Worm (Caenorhabditis elegans): ENCODE data around the gene R11H6.5.

The R11H6.5 gene

DNA sequence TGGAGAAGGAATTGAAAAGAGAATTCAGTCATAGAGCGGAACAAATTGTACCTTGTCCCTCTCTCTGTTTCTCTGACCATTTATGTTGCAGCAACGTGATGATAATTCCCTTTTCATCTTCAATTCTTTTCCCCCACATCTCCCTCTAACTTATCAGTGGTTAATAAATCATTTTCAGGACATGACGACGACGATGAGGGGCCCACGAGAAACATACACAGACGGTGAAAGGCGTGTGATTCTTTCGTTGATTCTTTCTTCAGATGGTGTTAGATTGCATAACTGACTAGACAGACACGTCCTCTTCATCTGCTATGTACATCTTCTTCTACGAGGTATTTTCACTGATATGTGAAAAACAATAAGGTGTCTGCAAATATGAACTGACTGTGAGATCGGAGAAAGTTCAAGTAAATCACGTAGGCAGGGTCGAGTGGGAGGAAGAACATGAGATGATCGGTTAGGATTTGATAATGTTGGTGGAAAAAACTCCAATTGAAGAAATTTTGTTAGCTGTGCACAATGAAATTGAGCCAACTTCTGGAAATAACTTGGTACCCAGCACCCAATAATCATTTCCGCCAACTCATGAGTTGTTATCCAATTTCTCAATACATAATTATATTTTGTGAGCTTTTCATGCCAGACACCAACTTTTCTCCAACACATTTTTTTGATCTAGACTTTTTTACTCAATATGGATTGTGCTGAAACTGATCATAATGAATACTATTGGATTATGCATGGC is 48.8 kb upstream of the R11H6.5 start, which contains the start of gene srh-17 (continued):
- no peak for TF ChIP-seq dmd-9 (GFP tag; IDR thresholded peaks at IDR 0.05)
- no peak for TF ChIP-seq F44E2.7 (GFP tag; IDR thresholded peaks at IDR 0.05)
- TF ChIP-seq mes-2 (tag; optimal IDR thresholded peaks at IDR 0.05; ENCODE audit: poor library complexity, severe bottlenecking), result no peak
- peak; percentile 53 to 76 for TF ChIP-seq hif-1 (tag; optimal IDR thresholded peaks at IDR 0.05)
- TF ChIP-seq tag-97 (GFP tag; IDR thresholded peaks at IDR 0.05), result no peak
- no peak for TF ChIP-seq aly-2 (tag; optimal IDR thresholded peaks at IDR 0.05)
- TF ChIP-seq spr-3 (GFP tag; optimal IDR thresholded peaks at IDR 0.05), result no peak
- no peak for TF ChIP-seq gei-8 (GFP tag; optimal IDR thresholded peaks at IDR 0.05)
- no peak for TF ChIP-seq Y48G9A.11 (GFP tag; IDR thresholded peaks at IDR 0.05)
- TF ChIP-seq lim-7 (GFP tag; IDR thresholded peaks at IDR 0.05), result no peak
- no peak for TF ChIP-seq F26F4.8 (GFP tag; conservative IDR thresholded peaks at IDR 0.05)
- TF ChIP-seq rbr-2 (tag; optimal IDR thresholded peaks at IDR 0.05), result no peak
- TF ChIP-seq tra-1 (GFP tag; IDR thresholded peaks at IDR 0.05), result no peak
- no peak for TF ChIP-seq daf-16 (GFP tag; optimal IDR thresholded peaks at IDR 0.05)
- no peak for TF ChIP-seq daf-16 (tag; optimal IDR thresholded peaks at IDR 0.05)
- TF ChIP-seq dmd-8 (GFP tag; IDR thresholded peaks at IDR 0.05), result no peak
- no peak for TF ChIP-seq F37D6.2 (tag; optimal IDR thresholded peaks at IDR 0.05)
- no peak for TF ChIP-seq madf-9 (GFP tag; conservative IDR thresholded peaks at IDR 0.05)
- peak; percentile 20 for TF ChIP-seq nhr-25 (tag; optimal IDR thresholded peaks at IDR 0.05; ENCODE audit: borderline replicate concordance, insufficient read depth)
- TF ChIP-seq dmd-6 (GFP tag; IDR thresholded peaks at IDR 0.05), result peak; percentile 49

- TF ChIP-seq unc-62 (GFP tag; optimal IDR thresholded peaks at IDR 0.05 in 1 of 2), result peak in 1 of 2 experiments; percentile 90
- TF ChIP-seq unc-62 (tag; optimal IDR thresholded peaks at IDR 0.05), result no peak
- TF ChIP-seq Y105C5A.15 (GFP tag; IDR thresholded peaks at IDR 0.05), result no peak
Observed at ce11 chrV:14659595-14659994, 47.6 kb upstream of the R11H6.5 start.

- TF ChIP-seq attf-4 (tag; optimal IDR thresholded peaks at IDR 0.05), result no peak
- TF ChIP-seq nhr-41 (GFP tag; IDR thresholded peaks at IDR 0.05), result no peak
- TF ChIP-seq daf-8 (GFP tag; IDR thresholded peaks at IDR 0.05), result no peak
- no peak for TF ChIP-seq F26F4.8 (GFP tag; conservative IDR thresholded peaks at IDR 0.05)
- peak in 1 of 2 experiments; percentile 4 for TF ChIP-seq mdl-1 (tag; optimal IDR thresholded peaks at IDR 0.05)
- TF ChIP-seq F44E2.7 (GFP tag; IDR thresholded peaks at IDR 0.05), result no peak
- peak; percentile 19 for TF ChIP-seq nhr-28 (tag; optimal IDR thresholded peaks at IDR 0.05)
- TF ChIP-seq lin-38 (GFP tag; IDR thresholded peaks at IDR 0.05), result no peak
- TF ChIP-seq tra-1 (GFP tag; IDR thresholded peaks at IDR 0.05), result no peak
- TF ChIP-seq ctbp-1 (GFP tag; IDR thresholded peaks at IDR 0.05), result no peak
- TF ChIP-seq unc-130 (GFP tag; optimal IDR thresholded peaks at IDR 0.05), result no peak
- no peak for TF ChIP-seq nhr-42 (GFP tag; IDR thresholded peaks at IDR 0.05)
- no peak for TF ChIP-seq sdz-12 (GFP tag; optimal IDR thresholded peaks at IDR 0.05)
- no peak for TF ChIP-seq aly-2 (tag; optimal IDR thresholded peaks at IDR 0.05)
- TF ChIP-seq nhr-10 (tag; optimal IDR thresholded peaks at IDR 0.05), result no peak
- TF ChIP-seq unc-39 (tag; optimal IDR thresholded peaks at IDR 0.05), result no peak
- TF ChIP-seq arid-1 (GFP tag; conservative IDR thresholded peaks at IDR 0.05), result no peak
- no peak for TF ChIP-seq ama-1 (optimal IDR thresholded peaks at IDR 0.05)
- TF ChIP-seq lir-3 (tag; optimal IDR thresholded peaks at IDR 0.05), result no peak
- TF ChIP-seq mxl-3 (GFP tag; optimal IDR thresholded peaks at IDR 0.05), result peak; percentile 36
- no peak for TF ChIP-seq D1046.2 (GFP tag; IDR thresholded peaks at IDR 0.05)
- TF ChIP-seq dmd-9 (GFP tag; IDR thresholded peaks at IDR 0.05), result no peak
- no peak for TF ChIP-seq zfp-2 (tag; optimal IDR thresholded peaks at IDR 0.05)
- no peak for TF ChIP-seq snpc-4 (tag; optimal IDR thresholded peaks at IDR 0.05)
- no peak for TF ChIP-seq F10B5.3 (tag; optimal IDR thresholded peaks at IDR 0.05)
- TF ChIP-seq lin-29 (GFP tag; IDR thresholded peaks at IDR 0.05), result no peak
- no peak for TF ChIP-seq ces-1 (GFP tag; optimal IDR thresholded peaks at IDR 0.05)
- TF ChIP-seq F49E8.2 (tag; optimal IDR thresholded peaks at IDR 0.05; ENCODE audit: borderline replicate concordance), result no peak
- TF ChIP-seq hlh-30 (tag; optimal IDR thresholded peaks at IDR 0.05; ENCODE audit: insufficient read depth), result peak; percentile 3
- TF ChIP-seq set-16 (GFP tag; IDR thresholded peaks at IDR 0.05), result no peak
Observed at ce11 chrV:14658131-14658530, 46.1 kb upstream of the R11H6.5 start, which contains the start of gene slc-25A29. slc-25A29 (minus strand) TSS chrV:14658175.

Measured in whole organism, L4 larva.